Fruit fly (Drosophila melanogaster) Kc167 (cell line): Measurements from ENCODE around the gene CG15247.

Source experiments
- Sin3A ChIP-seq: fragments of >200 bp; optimal IDR thresholded peaks from 2 replicates; lab custom pipeline; 2018; ENCODE audit warnings: missing external identifiers
- insv ChIP-seq: fragments of >200 bp; optimal IDR thresholded peaks from 3 replicates; lab custom pipeline; 2018; ENCODE audit warnings: missing external identifiers
- psq ChIP-seq: fragments of >200 bp; optimal IDR thresholded peaks from 2 replicates; lab custom pipeline; 2017; ENCODE audit warnings: missing external identifiers
- ttk ChIP-seq: sonication (Bioruptor generic); optimal IDR thresholded peaks from 2 replicates; lab custom pipeline; 2017; ENCODE audit warnings: missing external identifiers

DNA sequence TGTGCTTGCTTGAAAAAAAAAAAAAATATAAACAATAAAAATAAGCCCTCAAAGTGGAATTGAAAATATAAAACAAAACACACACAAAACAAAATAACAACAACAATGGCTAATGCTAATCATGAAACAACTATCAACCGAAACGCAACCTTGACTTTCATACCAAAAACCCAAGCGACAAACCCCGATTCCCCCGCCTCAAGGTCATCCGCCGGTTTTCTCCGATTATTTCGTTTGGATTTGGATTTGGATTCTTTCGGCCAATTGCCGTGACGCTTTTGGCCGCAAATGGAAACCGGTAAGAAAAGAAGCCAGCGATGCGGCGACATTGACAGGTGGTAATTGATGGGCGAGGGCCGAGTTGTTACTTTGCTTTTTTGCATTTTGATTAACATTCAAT lies 21.1 kb upstream of the CG15247 start:
- TF ChIP-seq psq (lab: Kevin White, UChicago) (no peak), ttk (lab: Kevin White, UChicago) (no peak), insv (no peak), Sin3A (lab: Kevin White, UChicago) (no peak)
